Worm (Caenorhabditis elegans): ENCODE data around the gene F28A10.7.

Gene F28A10.7

ce11 chrII:845618-846017 lies at the start of gene F28A10.7:
TSS of gene F28A10.7 (minus strand) at chrII:845718.
- TF ChIP-seq T22C8.4 (GFP tag; IDR thresholded peaks at IDR 0.05) (no peak), cog-1 (tag; optimal IDR thresholded peaks at IDR 0.05) (no peak), tab-1 (GFP tag; IDR thresholded peaks at IDR 0.05) (no peak), ztf-29 (GFP tag; IDR thresholded peaks at IDR 0.05) (no peak), klf-2 (GFP tag; conservative IDR thresholded peaks at IDR 0.05) (no peak), ref-1 (GFP tag; conservative IDR thresholded peaks at IDR 0.05) (no peak), ztf-23 (GFP tag; IDR thresholded peaks at IDR 0.05) (no peak), med-1 (GFP tag; optimal IDR thresholded peaks at IDR 0.05; ENCODE audit: insufficient read depth) (no peak), flt-1 (GFP tag; IDR thresholded peaks at IDR 0.05) (no peak)

ce11 chrII:888024-888423 lies 42.5 kb upstream of the F28A10.7 start, which contains the start of gene T07D3.4:
TSS of gene T07D3.4 (plus strand) at chrII:888309.
- TF ChIP-seq tab-1 (GFP tag; IDR thresholded peaks at IDR 0.05) (no peak), cog-1 (tag; optimal IDR thresholded peaks at IDR 0.05) (no peak), ref-1 (GFP tag; conservative IDR thresholded peaks at IDR 0.05) (no peak), med-1 (GFP tag; optimal IDR thresholded peaks at IDR 0.05; ENCODE audit: insufficient read depth) (no peak), ztf-23 (GFP tag; IDR thresholded peaks at IDR 0.05) (no peak), ztf-29 (GFP tag; IDR thresholded peaks at IDR 0.05) (no peak), T22C8.4 (GFP tag; IDR thresholded peaks at IDR 0.05) (no peak), klf-2 (GFP tag; conservative IDR thresholded peaks at IDR 0.05) (no peak), flt-1 (GFP tag; IDR thresholded peaks at IDR 0.05) (no peak)

ce11 chrII:884204-884603 lies 38.7 kb upstream of the F28A10.7 start:
- TF ChIP-seq klf-2 (GFP tag; conservative IDR thresholded peaks at IDR 0.05): no peak
- TF ChIP-seq med-1 (GFP tag; optimal IDR thresholded peaks at IDR 0.05; ENCODE audit: insufficient read depth): no peak
- no peak for TF ChIP-seq flt-1 (GFP tag; IDR thresholded peaks at IDR 0.05)
- no peak for TF ChIP-seq T22C8.4 (GFP tag; IDR thresholded peaks at IDR 0.05)
- no peak for TF ChIP-seq ztf-29 (GFP tag; IDR thresholded peaks at IDR 0.05)
- TF ChIP-seq ztf-23 (GFP tag; IDR thresholded peaks at IDR 0.05): no peak
- TF ChIP-seq cog-1 (tag; optimal IDR thresholded peaks at IDR 0.05): no peak
- TF ChIP-seq tab-1 (GFP tag; IDR thresholded peaks at IDR 0.05): no peak
- no peak for TF ChIP-seq ref-1 (GFP tag; conservative IDR thresholded peaks at IDR 0.05)

- no peak for TF ChIP-seq ref-1 (GFP tag; conservative IDR thresholded peaks at IDR 0.05)
- no peak for TF ChIP-seq T22C8.4 (GFP tag; IDR thresholded peaks at IDR 0.05)
- no peak for TF ChIP-seq flt-1 (GFP tag; IDR thresholded peaks at IDR 0.05)
- no peak for TF ChIP-seq klf-2 (GFP tag; conservative IDR thresholded peaks at IDR 0.05)
- TF ChIP-seq tab-1 (GFP tag; IDR thresholded peaks at IDR 0.05): no peak
- no peak for TF ChIP-seq med-1 (GFP tag; optimal IDR thresholded peaks at IDR 0.05; ENCODE audit: insufficient read depth)
- no peak for TF ChIP-seq ztf-23 (GFP tag; IDR thresholded peaks at IDR 0.05)
- no peak for TF ChIP-seq cog-1 (tag; optimal IDR thresholded peaks at IDR 0.05)
- no peak for TF ChIP-seq ztf-29 (GFP tag; IDR thresholded peaks at IDR 0.05)
Observed at ce11 chrII:880666-881226, 35.2 kb upstream of the F28A10.7 start.

- TF ChIP-seq ztf-29 (GFP tag; IDR thresholded peaks at IDR 0.05) (no peak), cog-1 (tag; optimal IDR thresholded peaks at IDR 0.05) (no peak), T22C8.4 (GFP tag; IDR thresholded peaks at IDR 0.05) (no peak)
Observed at ce11 chrII:875739-876138, 30.2 kb upstream of the F28A10.7 start.

- TF ChIP-seq ref-1 (GFP tag; conservative IDR thresholded peaks at IDR 0.05): no peak
- no peak for TF ChIP-seq ztf-23 (GFP tag; IDR thresholded peaks at IDR 0.05)
- TF ChIP-seq T22C8.4 (GFP tag; IDR thresholded peaks at IDR 0.05): peak; percentile 71; the same call in 1 of the 2 replicates
- no peak for TF ChIP-seq klf-2 (GFP tag; conservative IDR thresholded peaks at IDR 0.05)
- no peak for TF ChIP-seq cog-1 (tag; optimal IDR thresholded peaks at IDR 0.05)
- no peak for TF ChIP-seq ztf-29 (GFP tag; IDR thresholded peaks at IDR 0.05)
- 0 out of 2 replicates have a peak, but pooled peaks have one; percentile 15 for TF ChIP-seq flt-1 (GFP tag; IDR thresholded peaks at IDR 0.05)
- TF ChIP-seq tab-1 (GFP tag; IDR thresholded peaks at IDR 0.05): 0 out of 2 replicates have a peak, but pooled peaks have one; percentile 41
Observed at ce11 chrII:872993-873787, 27.7 kb upstream of the F28A10.7 start, which contains the start of gene alg-2. TSS of gene alg-2 (plus strand) at chrII:873212.

ce11 chrII:869316-869715 lies 23.8 kb upstream of the F28A10.7 start:
- TF ChIP-seq klf-2 (GFP tag; conservative IDR thresholded peaks at IDR 0.05) (no peak), tab-1 (GFP tag; IDR thresholded peaks at IDR 0.05) (no peak), T22C8.4 (GFP tag; IDR thresholded peaks at IDR 0.05) (no peak), ztf-23 (GFP tag; IDR thresholded peaks at IDR 0.05) (no peak), flt-1 (GFP tag; IDR thresholded peaks at IDR 0.05) (no peak), ref-1 (GFP tag; conservative IDR thresholded peaks at IDR 0.05) (no peak), ztf-29 (GFP tag; IDR thresholded peaks at IDR 0.05) (no peak), cog-1 (tag; optimal IDR thresholded peaks at IDR 0.05) (no peak), med-1 (GFP tag; optimal IDR thresholded peaks at IDR 0.05; ENCODE audit: insufficient read depth) (no peak)

- no peak for TF ChIP-seq ref-1 (GFP tag; conservative IDR thresholded peaks at IDR 0.05)
- no peak for TF ChIP-seq tab-1 (GFP tag; IDR thresholded peaks at IDR 0.05)
- TF ChIP-seq T22C8.4 (GFP tag; IDR thresholded peaks at IDR 0.05): no peak
- TF ChIP-seq cog-1 (tag; optimal IDR thresholded peaks at IDR 0.05): no peak
- TF ChIP-seq ztf-23 (GFP tag; IDR thresholded peaks at IDR 0.05): no peak
- no peak for TF ChIP-seq flt-1 (GFP tag; IDR thresholded peaks at IDR 0.05)
- no peak for TF ChIP-seq med-1 (GFP tag; optimal IDR thresholded peaks at IDR 0.05; ENCODE audit: insufficient read depth)
- TF ChIP-seq ztf-29 (GFP tag; IDR thresholded peaks at IDR 0.05): no peak
- no peak for TF ChIP-seq klf-2 (GFP tag; conservative IDR thresholded peaks at IDR 0.05)
Observed at ce11 chrII:868240-868864, 22.8 kb upstream of the F28A10.7 start, which contains the start of gene fbxc-51. TSS of gene fbxc-51 (plus strand) at chrII:868814.

- TF ChIP-seq klf-2 (GFP tag; conservative IDR thresholded peaks at IDR 0.05) (no peak), ztf-23 (GFP tag; IDR thresholded peaks at IDR 0.05) (no peak), T22C8.4 (GFP tag; IDR thresholded peaks at IDR 0.05) (no peak), tab-1 (GFP tag; IDR thresholded peaks at IDR 0.05) (no peak), flt-1 (GFP tag; IDR thresholded peaks at IDR 0.05) (no peak), med-1 (GFP tag; optimal IDR thresholded peaks at IDR 0.05; ENCODE audit: insufficient read depth) (no peak), ref-1 (GFP tag; conservative IDR thresholded peaks at IDR 0.05) (no peak), cog-1 (tag; optimal IDR thresholded peaks at IDR 0.05) (no peak), ztf-29 (GFP tag; IDR thresholded peaks at IDR 0.05) (no peak)
Observed at ce11 chrII:866801-867200, 21.3 kb upstream of the F28A10.7 start, which contains the start of gene Y46B2A.3. TSS of gene Y46B2A.3 (minus strand) at chrII:866901.
